Worm (Caenorhabditis elegans) whole organism, L4 larva: ENCODE measurements around the gene R05D3.8.
A peak's percentile ranks its signal among the peaks of the same experiment; 100 is the strongest.

Experiments used
- D1046.2 ChIP-seq: fragments of 200-800 bp; sonication (Bioruptor generic); IDR thresholded peaks from 2 replicates; pipeline ENCODE4 v1.3.6; 2022; ENCODE audit warnings: missing genetic modification characterization, missing compliant biosample characterization
- F37D6.2 ChIP-seq: sonication (generic microtip); optimal IDR thresholded peaks from 2 replicates; lab custom pipeline; 2016; ENCODE audit warnings: mild to moderate bottlenecking, missing genetic modification characterization, missing compliant biosample characterization
- F44E2.7 ChIP-seq: fragments of 200-800 bp; sonication (Bioruptor generic); IDR thresholded peaks from 2 replicates; pipeline ENCODE4 v2.1.2; 2022; ENCODE audit warnings: missing genetic modification characterization, missing compliant biosample characterization
- T20F7.1 ChIP-seq: fragments of 200-800 bp; sonication (Bioruptor generic); optimal IDR thresholded peaks from 2 replicates; lab custom pipeline; 2018; ENCODE audit warnings: mild to moderate bottlenecking, missing genetic modification characterization, missing compliant biosample characterization
- T26A8.4 ChIP-seq: fragments of 200-800 bp; sonication (Bioruptor generic); IDR thresholded peaks from 2 replicates; pipeline ENCODE4 v1.3.6; 2022; ENCODE audit warnings: missing genetic modification characterization, missing compliant biosample characterization
- Y48G9A.11 ChIP-seq: fragments of 200-800 bp; sonication (Bioruptor generic); IDR thresholded peaks from 2 replicates; pipeline ENCODE4 v1.3.6; 2022; ENCODE audit warnings: missing genetic modification reagents, missing genetic modification characterization, missing compliant biosample characterization
- Y5F2A.4 ChIP-seq: fragments of 200-800 bp; sonication (Bioruptor generic); optimal IDR thresholded peaks from 2 replicates; lab custom pipeline; 2018; ENCODE audit warnings: mild to moderate bottlenecking, missing genetic modification characterization, missing compliant biosample characterization
- ZK337.2 ChIP-seq: fragments of 200-800 bp; sonication (Bioruptor generic); IDR thresholded peaks from 2 replicates; pipeline ENCODE4 v1.3.6; 2022; ENCODE audit warnings: missing genetic modification reagents, missing genetic modification characterization, missing compliant biosample characterization
- aly-2 ChIP-seq: sonication (generic microtip); optimal IDR thresholded peaks from 2 replicates; lab custom pipeline; 2018; ENCODE audit warnings: missing biosample characterization, missing genetic modification characterization
- ama-1 ChIP-seq: fragments of 150-350 bp; optimal IDR thresholded peaks from 2 replicates; lab custom pipeline; 2014; ENCODE audit warnings: inconsistent platforms, mixed read lengths
- arid-1 ChIP-seq: fragments of 200-800 bp; sonication (Bioruptor generic); conservative IDR thresholded peaks from 2 replicates; pipeline ENCODE4 v1.3.6; 2022; ENCODE audit warnings: missing genetic modification reagents, missing genetic modification characterization, missing compliant biosample characterization
- ceh-44 ChIP-seq: fragments of 200-800 bp; sonication (Bioruptor generic); IDR thresholded peaks from 2 replicates; pipeline ENCODE4 v1.3.6; 2022; ENCODE audit warnings: missing genetic modification reagents, missing genetic modification characterization, missing compliant biosample characterization
- ceh-62 ChIP-seq: sonication (generic microtip); optimal IDR thresholded peaks from 2 replicates; lab custom pipeline; 2017; ENCODE audit warnings: missing biosample characterization, missing genetic modification characterization
- ceh-82 ChIP-seq: sonication (generic microtip); optimal IDR thresholded peaks from 2 replicates; lab custom pipeline; 2017; ENCODE audit warnings: missing biosample characterization, missing genetic modification characterization
- ces-1 ChIP-seq: fragments of 150-350 bp; sonication (generic microtip); optimal IDR thresholded peaks from 4 replicates; lab custom pipeline; 2014; ENCODE audit warnings: missing biosample characterization, missing genetic modification reagents, missing genetic modification characterization
- cey-2 ChIP-seq: sonication (generic microtip); optimal IDR thresholded peaks from 3 replicates; lab custom pipeline; 2017; ENCODE audit warnings: missing genetic modification characterization, mild to moderate bottlenecking, missing compliant biosample characterization, antibody characterized with exemption, borderline replicate concordance; ENCODE audit not compliant: insufficient read depth
- ctbp-1 ChIP-seq: fragments of 200-800 bp; sonication (Bioruptor generic); IDR thresholded peaks from 2 replicates; pipeline ENCODE4 v1.3.6; 2022; ENCODE audit warnings: missing genetic modification reagents, missing genetic modification characterization, missing compliant biosample characterization
- daf-16 ChIP-seq, 3 experiments: sonication (generic microtip); optimal IDR thresholded peaks; 2 replicates each; lab custom pipeline; 2016 to 2017; ENCODE audit warnings: missing genetic modification characterization in 3 of 3, missing genetic modification reagents in 3 of 3, mild to moderate bottlenecking in 2 of 3, missing compliant biosample characterization in 2 of 3, missing biosample characterization in 1 of 3, moderate library complexity in 1 of 3
- daf-19 ChIP-seq: fragments of 200-800 bp; sonication (Bioruptor generic); conservative IDR thresholded peaks from 2 replicates; pipeline ENCODE4 v1.3.6; 2022; ENCODE audit warnings: missing genetic modification characterization, missing compliant biosample characterization
- dmd-6 ChIP-seq: fragments of 200-800 bp; sonication (Bioruptor generic); IDR thresholded peaks from 2 replicates; pipeline ENCODE4 v1.3.6; 2022; ENCODE audit warnings: missing genetic modification reagents, missing genetic modification characterization, missing compliant biosample characterization
- dpl-1 ChIP-seq: fragments of 150-350 bp; optimal IDR thresholded peaks from 2 replicates; lab custom pipeline; 2014; ENCODE audit warnings: missing biosample characterization, missing genetic modification reagents, missing genetic modification characterization
- gei-8 ChIP-seq: fragments of 200-800 bp; sonication (Bioruptor generic); optimal IDR thresholded peaks from 2 replicates; lab custom pipeline; 2018; ENCODE audit warnings: mild to moderate bottlenecking, missing genetic modification characterization, missing compliant biosample characterization
- hif-1 ChIP-seq, 2 experiments: sonication (generic microtip); optimal IDR thresholded peaks; 2 replicates each; lab custom pipeline; 2016 to 2017; ENCODE audit warnings: missing compliant biosample characterization in 2 of 2, missing genetic modification characterization in 2 of 2, missing genetic modification reagents in 2 of 2, missing genotype in 2 of 2, mild to moderate bottlenecking in 1 of 2
- hmg-1.1 ChIP-seq: fragments of 200-800 bp; sonication (Bioruptor generic); IDR thresholded peaks from 2 replicates; pipeline ENCODE4 v1.3.6; 2022; ENCODE audit warnings: missing genetic modification reagents, missing genetic modification characterization, missing compliant biosample characterization
- jun-1 ChIP-seq: fragments of 150-350 bp; optimal IDR thresholded peaks from 2 replicates; lab custom pipeline; 2014; ENCODE audit warnings: missing biosample characterization, missing genetic modification reagents, missing genetic modification characterization
- lin-1 ChIP-seq: fragments of 200-800 bp; sonication (Bioruptor generic); IDR thresholded peaks from 2 replicates; pipeline ENCODE4 v1.3.6; 2022; ENCODE audit warnings: missing genetic modification reagents, missing genetic modification characterization, missing compliant biosample characterization
- madf-5 ChIP-seq, 2 experiments: fragments of 200-800 bp; sonication (Bioruptor generic); IDR thresholded peaks; 2 replicates each; pipeline ENCODE4 v1.3.6; 2022; ENCODE audit warnings: missing compliant biosample characterization in 2 of 2, missing genetic modification characterization in 2 of 2
- mdl-1 ChIP-seq, 2 experiments: fragments of 150-350 bp in 1 of 2; sonication (generic microtip) in 1 of 2; optimal IDR thresholded peaks; 2 replicates each; lab custom pipeline; 2014 to 2017; ENCODE audit warnings: missing biosample characterization in 2 of 2, missing genetic modification characterization in 2 of 2
- mep-1 ChIP-seq: fragments of 150-350 bp; sonication (generic microtip); optimal IDR thresholded peaks from 3 replicates; lab custom pipeline; 2014; ENCODE audit warnings: missing biosample characterization, missing genetic modification characterization
- mes-2 ChIP-seq: sonication (generic microtip); optimal IDR thresholded peaks from 2 replicates; lab custom pipeline; 2016; ENCODE audit warnings: missing genotype, mild to moderate bottlenecking, missing genetic modification characterization, missing compliant biosample characterization; ENCODE audit not compliant: poor library complexity, severe bottlenecking
- mxl-3 ChIP-seq: fragments of 200-800 bp; sonication (Bioruptor generic); optimal IDR thresholded peaks from 2 replicates; lab custom pipeline; 2018; ENCODE audit warnings: mild to moderate bottlenecking, missing genetic modification characterization, missing compliant biosample characterization
- nhr-25 ChIP-seq: sonication (generic microtip); optimal IDR thresholded peaks from 2 replicates; lab custom pipeline; 2017; ENCODE audit warnings: missing genetic modification characterization, mild to moderate bottlenecking, missing compliant biosample characterization, antibody characterized with exemption, moderate library complexity, borderline replicate concordance; ENCODE audit not compliant: insufficient read depth
- nhr-41 ChIP-seq: fragments of 200-800 bp; sonication (Bioruptor generic); IDR thresholded peaks from 2 replicates; pipeline ENCODE4 v1.3.6; 2022; ENCODE audit warnings: missing genetic modification reagents, missing genetic modification characterization, missing compliant biosample characterization
- nhr-42 ChIP-seq: fragments of 200-800 bp; sonication (Bioruptor generic); IDR thresholded peaks from 2 replicates; pipeline ENCODE4 v1.3.6; 2022; ENCODE audit warnings: missing genetic modification characterization, missing compliant biosample characterization
- nhr-48 ChIP-seq: sonication (generic microtip); optimal IDR thresholded peaks from 2 replicates; lab custom pipeline; 2016; ENCODE audit warnings: mild to moderate bottlenecking, missing genetic modification characterization, missing compliant biosample characterization
- nhr-6 ChIP-seq: fragments of 150-350 bp; optimal IDR thresholded peaks from 2 replicates; lab custom pipeline; 2014; ENCODE audit warnings: missing biosample characterization, missing genetic modification characterization
- nhr-76 ChIP-seq: fragments of 150-350 bp; optimal IDR thresholded peaks from 2 replicates; lab custom pipeline; 2014; ENCODE audit warnings: missing biosample characterization, missing genetic modification characterization
- nhr-77 ChIP-seq: fragments of 150-350 bp; optimal IDR thresholded peaks from 2 replicates; lab custom pipeline; 2014; ENCODE audit warnings: missing biosample characterization, missing genetic modification characterization
- pha-4 ChIP-seq, 2 experiments: fragments of 150-350 bp in 1 of 2; fragments of 200-800 bp in 1 of 2; sonication (Bioruptor generic) in 1 of 2; IDR thresholded peaks in 1 of 2; optimal IDR thresholded peaks in 1 of 2; 2 replicates each; pipeline versions ENCODE4 v1.3.6 to Lab custom; 2014 to 2022; ENCODE audit warnings: missing genetic modification characterization in 2 of 2, missing genetic modification reagents in 2 of 2, missing biosample characterization in 1 of 2, missing compliant biosample characterization in 1 of 2
- php-3 ChIP-seq: fragments of 200-800 bp; sonication (Bioruptor generic); IDR thresholded peaks from 2 replicates; pipeline ENCODE4 v1.3.6; 2022; ENCODE audit warnings: missing genetic modification reagents, missing genetic modification characterization, missing compliant biosample characterization
- pqm-1 ChIP-seq: sonication (generic microtip); optimal IDR thresholded peaks from 2 replicates; lab custom pipeline; 2017; ENCODE audit warnings: missing biosample characterization, missing genetic modification characterization
- saeg-2 ChIP-seq: fragments of 200-800 bp; sonication (Bioruptor generic); IDR thresholded peaks from 2 replicates; pipeline ENCODE4 v1.3.6; 2022; ENCODE audit warnings: missing genetic modification reagents, missing genetic modification characterization, missing compliant biosample characterization
- sdz-12 ChIP-seq: fragments of 200-800 bp; sonication (Bioruptor generic); optimal IDR thresholded peaks from 2 replicates; lab custom pipeline; 2018; ENCODE audit warnings: mild to moderate bottlenecking, missing genetic modification characterization, missing compliant biosample characterization
- unc-130 ChIP-seq: sonication (generic microtip); optimal IDR thresholded peaks from 2 replicates; lab custom pipeline; 2016; ENCODE audit warnings: missing genetic modification reagents, missing genetic modification characterization, missing compliant biosample characterization
- unc-39 ChIP-seq: sonication (generic microtip); optimal IDR thresholded peaks from 2 replicates; lab custom pipeline; 2017; ENCODE audit warnings: missing biosample characterization, missing genetic modification characterization
- vab-7 ChIP-seq: fragments of 200-800 bp; sonication (Bioruptor generic); IDR thresholded peaks from 2 replicates; pipeline ENCODE4 v1.3.6; 2022; ENCODE audit warnings: missing genetic modification reagents, missing genetic modification characterization, missing compliant biosample characterization
- zfp-3 ChIP-seq: fragments of 200-800 bp; sonication (Bioruptor generic); conservative IDR thresholded peaks from 2 replicates; pipeline ENCODE4 v1.3.6; 2022; ENCODE audit warnings: missing genetic modification reagents, missing genetic modification characterization, missing compliant biosample characterization
- zip-11 ChIP-seq: fragments of 200-800 bp; sonication (Bioruptor generic); IDR thresholded peaks from 2 replicates; pipeline ENCODE4 v1.3.6; 2022; ENCODE audit warnings: missing genetic modification characterization, missing compliant biosample characterization
- ztf-11 ChIP-seq: fragments of 150-350 bp; optimal IDR thresholded peaks from 2 replicates; lab custom pipeline; 2014; ENCODE audit warnings: missing biosample characterization, missing genetic modification characterization

Gene R05D3.8

DNA sequence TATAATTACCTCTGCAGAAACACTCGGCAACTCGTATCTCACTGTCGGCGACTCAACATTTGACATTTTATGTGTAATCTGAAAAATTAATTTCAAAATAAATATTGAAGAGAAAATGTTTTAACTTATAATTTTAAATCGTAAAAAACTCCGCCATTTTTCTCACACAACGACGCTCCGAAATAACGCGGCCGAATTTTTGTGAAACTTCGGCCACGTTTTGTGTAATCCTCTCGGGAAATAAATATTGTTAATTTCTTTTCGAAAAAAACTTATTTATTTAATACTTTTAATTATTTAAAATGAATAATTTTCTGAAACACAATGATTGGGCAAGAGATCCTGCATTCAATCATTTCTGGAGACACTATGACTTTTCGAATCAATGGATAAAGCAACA lies 50.8 kb downstream of the R05D3.8 start, which contains the start of the genes F10E9.7 and F10E9.5 (continued):
- TF ChIP-seq zfp-3 (peak; percentile 60; the same call in 1 of the 2 replicates), F44E2.7 (GFP tag; lab: Robert Waterston, UW) (no peak), jun-1 (tag; lab: Kevin White, UChicago) (no peak), mes-2 (tag; lab: Kevin White, UChicago) (peak; percentile 100), nhr-6 (peak; percentile 45), ama-1 (lab: Kevin White, UChicago) (no peak), unc-130 (GFP tag; lab: Kevin White, UChicago) (peak; percentile 96), hif-1 (tag; optimal IDR thresholded peaks at IDR 0.05; lab: Kevin White, UChicago) (peak in 1 of 2 experiments; percentile 93), ceh-62 (tag; lab: Kevin White, UChicago) (no peak), zip-11 (GFP tag; lab: Robert Waterston, UW) (no peak), arid-1 (GFP tag; lab: Robert Waterston, UW) (peak; percentile 60; the same call in 1 of the 2 replicates), nhr-42 (GFP tag; lab: Robert Waterston, UW) (no peak), madf-5 (GFP tag; IDR thresholded peaks at IDR 0.05; lab: Robert Waterston, UW) (peak in 1 of 2 experiments; percentile 61; a peak in 1 of 4 replicates), unc-39 (tag; lab: Kevin White, UChicago) (no peak), ZK337.2 (peak; percentile 97), pha-4 (GFP tag; IDR thresholded peaks at IDR 0.05; lab: Robert Waterston, UW) (peak; percentile 76), pha-4 (tag; optimal IDR thresholded peaks at IDR 0.05; lab: Kevin White, UChicago) (peak; percentile 69), dmd-6 (GFP tag; lab: Robert Waterston, UW) (peak; percentile 83), cey-2 (tag; lab: Kevin White, UChicago) (no peak), ztf-11 (no peak), vab-7 (GFP tag; lab: Robert Waterston, UW) (0 out of 2 replicates have a peak, but pooled peaks have one; percentile 56), nhr-76 (tag; lab: Kevin White, UChicago) (no peak), nhr-77 (tag; lab: Kevin White, UChicago) (peak; percentile 57), nhr-48 (peak; percentile 24), ceh-44 (GFP tag; lab: Robert Waterston, UW) (peak; percentile 86), T26A8.4 (GFP tag; lab: Robert Waterston, UW) (no peak; the same call in 1 of the 2 replicates), daf-16 (GFP tag; optimal IDR thresholded peaks at IDR 0.05; lab: Kevin White, UChicago) (peak in 1 of 2 experiments; percentile 27), daf-16 (tag; optimal IDR thresholded peaks at IDR 0.05; lab: Kevin White, UChicago) (peak; percentile 56), mep-1 (tag; lab: Kevin White, UChicago) (peak; percentile 87), Y48G9A.11 (GFP tag; lab: Robert Waterston, UW) (peak; percentile 99), F37D6.2 (peak; percentile 64), Y5F2A.4 (GFP tag; lab: Kevin White, UChicago) (no peak), lin-1 (GFP tag; lab: Robert Waterston, UW) (peak; percentile 71; the same call in 1 of the 2 replicates), gei-8 (GFP tag; lab: Kevin White, UChicago) (no peak), dpl-1 (peak; percentile 96), daf-19 (GFP tag; lab: Robert Waterston, UW) (0 out of 2 replicates have a peak, but pooled peaks have one; percentile 7), aly-2 (tag; lab: Kevin White, UChicago) (no peak), D1046.2 (peak; percentile 60; the same call in 1 of the 2 replicates), nhr-41 (no peak), nhr-25 (tag; lab: Kevin White, UChicago) (no peak), saeg-2 (no peak), hmg-1.1 (GFP tag; lab: Robert Waterston, UW) (peak; percentile 54; the same call in 1 of the 2 replicates), sdz-12 (GFP tag; lab: Kevin White, UChicago) (peak; percentile 68), mxl-3 (GFP tag; lab: Kevin White, UChicago) (peak; percentile 39), ctbp-1 (GFP tag; lab: Robert Waterston, UW) (no peak), T20F7.1 (GFP tag; lab: Kevin White, UChicago) (peak; percentile 99), php-3 (GFP tag; lab: Robert Waterston, UW) (no peak), ces-1 (GFP tag; lab: Kevin White, UChicago) (no peak), mdl-1 (tag; optimal IDR thresholded peaks at IDR 0.05; lab: Kevin White, UChicago) (no peak), pqm-1 (tag; lab: Kevin White, UChicago) (peak; percentile 25), ceh-82 (no peak)
